Worm (Caenorhabditis elegans) whole organism, L2 larva: ENCODE measurements around the gene K09E9.7.
A peak's percentile ranks its signal among the peaks of the same experiment; 100 is the strongest.

Source experiments
- C34F6.9 ChIP-seq: fragments of 150-350 bp; optimal IDR thresholded peaks from 2 replicates; lab custom pipeline; 2014; ENCODE audit warnings: missing biosample characterization, missing genetic modification characterization
- F13H6.1 ChIP-seq: sonication (generic microtip); optimal IDR thresholded peaks from 2 replicates; lab custom pipeline; 2016; ENCODE audit warnings: missing genetic modification characterization, missing compliant biosample characterization
- ZK546.5 ChIP-seq: sonication (generic microtip); optimal IDR thresholded peaks from 2 replicates; lab custom pipeline; 2017; ENCODE audit warnings: missing biosample characterization, missing genetic modification characterization
- alr-1 ChIP-seq: fragments of 150-350 bp; optimal IDR thresholded peaks from 2 replicates; lab custom pipeline; 2014; ENCODE audit warnings: missing biosample characterization, missing genetic modification characterization
- ama-1 ChIP-seq: fragments of 150-350 bp; optimal IDR thresholded peaks from 2 replicates; lab custom pipeline; 2018; ENCODE audit warnings: inconsistent platforms
- ceh-16 ChIP-seq: fragments of 150-350 bp; optimal IDR thresholded peaks from 2 replicates; lab custom pipeline; 2014; ENCODE audit warnings: missing biosample characterization, missing genetic modification characterization
- ceh-82 ChIP-seq: fragments of 150-350 bp; optimal IDR thresholded peaks from 2 replicates; lab custom pipeline; 2014; ENCODE audit warnings: missing biosample characterization, missing genetic modification characterization
- crh-2 ChIP-seq: sonication (generic microtip); optimal IDR thresholded peaks from 2 replicates; lab custom pipeline; 2017; ENCODE audit warnings: missing biosample characterization, missing genetic modification characterization
- dmd-4 ChIP-seq: sonication (generic microtip); optimal IDR thresholded peaks from 2 replicates; lab custom pipeline; 2017; ENCODE audit warnings: missing biosample characterization, missing genetic modification characterization
- elt-1 ChIP-seq: fragments of 150-350 bp; optimal IDR thresholded peaks from 2 replicates; lab custom pipeline; 2014; ENCODE audit warnings: missing biosample characterization, missing genetic modification characterization
- elt-3 ChIP-seq: sonication (generic microtip); optimal IDR thresholded peaks from 2 replicates; lab custom pipeline; 2017; ENCODE audit warnings: missing biosample characterization, missing genetic modification characterization
- fos-1 ChIP-seq: fragments of 150-350 bp; optimal IDR thresholded peaks from 2 replicates; lab custom pipeline; 2014; ENCODE audit warnings: missing biosample characterization, missing genetic modification characterization
- gmeb-1 ChIP-seq: fragments of 150-350 bp; optimal IDR thresholded peaks from 2 replicates; lab custom pipeline; 2014; ENCODE audit warnings: missing biosample characterization, missing genetic modification characterization
- lin-11 ChIP-seq: fragments of 150-350 bp; sonication (generic microtip); optimal IDR thresholded peaks from 2 replicates; lab custom pipeline; 2014; ENCODE audit warnings: missing biosample characterization, missing genetic modification characterization, inconsistent platforms, mixed read lengths
- lin-13 ChIP-seq: fragments of 150-350 bp; optimal IDR thresholded peaks from 2 replicates; lab custom pipeline; 2014; ENCODE audit warnings: missing biosample characterization, missing genetic modification reagents, missing genetic modification characterization
- lsy-2 ChIP-seq, 2 experiments: fragments of 150-350 bp in 1 of 2; sonication (generic microtip) in 1 of 2; optimal IDR thresholded peaks; 2 replicates each; lab custom pipeline; 2014 to 2017; ENCODE audit warnings: missing biosample characterization in 2 of 2, missing genetic modification characterization in 2 of 2
- mab-5 ChIP-seq: fragments of 150-350 bp; optimal IDR thresholded peaks from 2 replicates; lab custom pipeline; 2014; ENCODE audit warnings: missing biosample characterization, missing genetic modification characterization
- mbf-1 ChIP-seq: sonication (generic microtip); optimal IDR thresholded peaks from 2 replicates; lab custom pipeline; 2017; ENCODE audit warnings: missing biosample characterization, missing genetic modification characterization
- mdl-1 ChIP-seq, 2 experiments: fragments of 150-350 bp in 1 of 2; sonication (generic microtip) in 1 of 2; optimal IDR thresholded peaks; 2 replicates each; lab custom pipeline; 2017; ENCODE audit warnings: missing biosample characterization in 2 of 2, missing genetic modification characterization in 2 of 2
- nhr-11 ChIP-seq: fragments of 150-350 bp; optimal IDR thresholded peaks from 2 replicates; lab custom pipeline; 2014; ENCODE audit warnings: missing biosample characterization, missing genetic modification characterization
- nhr-129 ChIP-seq: fragments of 150-350 bp; optimal IDR thresholded peaks from 2 replicates; lab custom pipeline; 2014; ENCODE audit warnings: missing biosample characterization, missing genetic modification characterization
- nhr-23 ChIP-seq: fragments of 150-350 bp; optimal IDR thresholded peaks from 2 replicates; lab custom pipeline; 2014; ENCODE audit warnings: missing biosample characterization, missing genetic modification reagents, missing genetic modification characterization
- nhr-237 ChIP-seq: fragments of 150-350 bp; optimal IDR thresholded peaks from 2 replicates; lab custom pipeline; 2014; ENCODE audit warnings: missing biosample characterization, missing genetic modification characterization
- nhr-25 ChIP-seq: fragments of 150-350 bp; sonication (generic microtip); optimal IDR thresholded peaks from 3 replicates; lab custom pipeline; 2014; ENCODE audit warnings: missing biosample characterization, missing genetic modification characterization
- nhr-6 ChIP-seq: fragments of 150-350 bp; optimal IDR thresholded peaks from 2 replicates; lab custom pipeline; 2014; ENCODE audit warnings: missing biosample characterization, missing genetic modification characterization
- nhr-77 ChIP-seq: fragments of 150-350 bp; optimal IDR thresholded peaks from 2 replicates; lab custom pipeline; 2014; ENCODE audit warnings: missing biosample characterization, missing genetic modification characterization
- peb-1 ChIP-seq: fragments of 150-350 bp; optimal IDR thresholded peaks from 2 replicates; lab custom pipeline; 2014; ENCODE audit warnings: missing biosample characterization, missing genetic modification characterization
- sem-4 ChIP-seq: fragments of 150-350 bp; optimal IDR thresholded peaks from 2 replicates; lab custom pipeline; 2014; ENCODE audit warnings: missing biosample characterization, missing genetic modification reagents, missing genetic modification characterization
- skn-1 ChIP-seq: sonication (generic microtip); optimal IDR thresholded peaks from 2 replicates; lab custom pipeline; 2017; ENCODE audit warnings: missing biosample characterization, missing genetic modification characterization
- sma-3 ChIP-seq: sonication (generic microtip); optimal IDR thresholded peaks from 2 replicates; lab custom pipeline; 2016; ENCODE audit warnings: missing genetic modification reagents, missing genetic modification characterization, missing compliant biosample characterization
- sma-9 ChIP-seq, 2 experiments: fragments of 150-350 bp in 1 of 2; sonication (generic microtip) in 1 of 2; optimal IDR thresholded peaks; 2 replicates each; lab custom pipeline; 2014 to 2016; ENCODE audit warnings: missing genetic modification characterization in 2 of 2, mild to moderate bottlenecking in 1 of 2, missing biosample characterization in 1 of 2, missing compliant biosample characterization in 1 of 2, missing genetic modification reagents in 1 of 2, moderate library complexity in 1 of 2
- unc-39 ChIP-seq: fragments of 150-350 bp; optimal IDR thresholded peaks from 2 replicates; lab custom pipeline; 2014; ENCODE audit warnings: missing biosample characterization, missing genetic modification characterization
- unc-55 ChIP-seq: fragments of 150-350 bp; sonication (generic microtip); optimal IDR thresholded peaks from 3 replicates; lab custom pipeline; 2014; ENCODE audit warnings: missing biosample characterization, missing genetic modification reagents, missing genetic modification characterization
- zag-1 ChIP-seq: fragments of 150-350 bp; optimal IDR thresholded peaks from 2 replicates; lab custom pipeline; 2014; ENCODE audit warnings: missing biosample characterization, missing genetic modification characterization
- ztf-11 ChIP-seq: sonication (generic microtip); optimal IDR thresholded peaks from 2 replicates; lab custom pipeline; 2017; ENCODE audit warnings: missing biosample characterization, missing genetic modification characterization
- ztf-4 ChIP-seq: fragments of 150-350 bp; optimal IDR thresholded peaks from 2 replicates; lab custom pipeline; 2014; ENCODE audit warnings: missing biosample characterization, missing genetic modification characterization

Gene K09E9.7

ce11 chrX:15597077-15597476, 43.6 kb upstream of the K09E9.7 start, which contains the start of gene K09A9.8:
Gene K09A9.8 (minus strand): TSS chrX:15597177.
- TF ChIP-seq elt-1 (tag; lab: Kevin White, UChicago) (no peak), nhr-25 (no peak), nhr-11 (no peak), sma-3 (GFP tag; lab: Kevin White, UChicago) (no peak), ZK546.5 (no peak), ama-1 (no peak), mbf-1 (tag; lab: Kevin White, UChicago) (no peak), C34F6.9 (no peak)

ce11 chrX:15598661-15599384, 41.9 kb upstream of the K09E9.7 start:
- TF ChIP-seq fos-1 (tag; lab: Kevin White, UChicago): peak; percentile 29
- TF ChIP-seq crh-2 (tag; lab: Kevin White, UChicago): peak; percentile 48
- no peak for TF ChIP-seq ztf-4
- peak; percentile 70 for TF ChIP-seq sma-9 (GFP tag; optimal IDR thresholded peaks at IDR 0.05; lab: Kevin White, UChicago)
- no peak for TF ChIP-seq sma-9 (tag; optimal IDR thresholded peaks at IDR 0.05; lab: Kevin White, UChicago)
- TF ChIP-seq, all 48 proteins: peak for 3

DNA sequence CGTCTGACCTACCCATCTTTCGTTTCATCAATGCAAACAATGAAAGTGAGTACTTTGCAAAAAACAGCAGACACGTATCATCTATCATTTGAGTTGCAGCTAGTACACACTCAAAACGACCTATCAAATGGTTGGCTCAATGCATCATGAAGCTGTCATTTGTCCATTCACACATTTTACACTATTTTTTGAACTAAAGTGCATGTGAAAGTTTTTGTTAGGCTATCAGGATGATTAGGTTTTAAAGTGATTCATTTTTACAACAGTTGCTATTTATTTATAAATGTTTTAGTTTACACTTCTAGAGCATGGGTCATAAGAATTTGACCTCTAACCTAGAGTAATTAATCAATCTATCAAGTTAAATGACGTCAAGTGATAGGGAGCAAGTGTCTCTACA, 40.8 kb upstream of the K09E9.7 start:
- peak; percentile 31 for TF ChIP-seq sma-9 (GFP tag; optimal IDR thresholded peaks at IDR 0.05; lab: Kevin White, UChicago)
- TF ChIP-seq sma-9 (tag; optimal IDR thresholded peaks at IDR 0.05; lab: Kevin White, UChicago): no peak
- peak; percentile 56 for TF ChIP-seq nhr-129 (tag; lab: Kevin White, UChicago)
- no peak for TF ChIP-seq unc-39 (tag; lab: Kevin White, UChicago)
- TF ChIP-seq lin-13 (GFP tag; lab: Kevin White, UChicago): no peak

- TF ChIP-seq unc-55 (GFP tag; lab: Kevin White, UChicago) (peak; percentile 52), nhr-77 (tag; lab: Kevin White, UChicago) (no peak), lsy-2 (tag; optimal IDR thresholded peaks at IDR 0.05; lab: Kevin White, UChicago) (peak in 1 of 2 experiments; percentile 44), nhr-129 (tag; lab: Kevin White, UChicago) (peak; percentile 36), lin-11 (peak; percentile 67), mdl-1 (tag; optimal IDR thresholded peaks at IDR 0.05; lab: Kevin White, UChicago) (peak in 1 of 2 experiments; percentile 46), C34F6.9 (peak; percentile 44), sem-4 (peak; percentile 36), sma-9 (GFP tag; optimal IDR thresholded peaks at IDR 0.05; lab: Kevin White, UChicago) (peak; percentile 59), sma-9 (tag; optimal IDR thresholded peaks at IDR 0.05; lab: Kevin White, UChicago) (no peak), crh-2 (tag; lab: Kevin White, UChicago) (peak; percentile 40), skn-1 (tag; lab: Kevin White, UChicago) (no peak), ztf-4 (no peak), lin-13 (GFP tag; lab: Kevin White, UChicago) (peak; percentile 32), mab-5 (tag; lab: Kevin White, UChicago) (peak; percentile 5), ceh-82 (tag; lab: Kevin White, UChicago) (no peak)
These were observed 40.1 kb upstream of the K09E9.7 start, which contains the start of gene ent-2 for ce11 chrX:15600512-15601117. Gene ent-2 (plus strand): TSS chrX:15601067.

ce11 chrX:15604236-15604635, 36.5 kb upstream of the K09E9.7 start:
- TF ChIP-seq dmd-4 (tag; lab: Kevin White, UChicago): no peak
- no peak for TF ChIP-seq skn-1 (tag; lab: Kevin White, UChicago)
- no peak for TF ChIP-seq fos-1 (tag; lab: Kevin White, UChicago)
- peak; percentile 0 for TF ChIP-seq sma-9 (GFP tag; optimal IDR thresholded peaks at IDR 0.05; lab: Kevin White, UChicago)
- TF ChIP-seq sma-9 (tag; optimal IDR thresholded peaks at IDR 0.05; lab: Kevin White, UChicago): no peak
- no peak for TF ChIP-seq mbf-1 (tag; lab: Kevin White, UChicago)
- no peak for TF ChIP-seq lin-13 (GFP tag; lab: Kevin White, UChicago)
- TF ChIP-seq ceh-16 (tag; lab: Kevin White, UChicago): no peak

DNA sequence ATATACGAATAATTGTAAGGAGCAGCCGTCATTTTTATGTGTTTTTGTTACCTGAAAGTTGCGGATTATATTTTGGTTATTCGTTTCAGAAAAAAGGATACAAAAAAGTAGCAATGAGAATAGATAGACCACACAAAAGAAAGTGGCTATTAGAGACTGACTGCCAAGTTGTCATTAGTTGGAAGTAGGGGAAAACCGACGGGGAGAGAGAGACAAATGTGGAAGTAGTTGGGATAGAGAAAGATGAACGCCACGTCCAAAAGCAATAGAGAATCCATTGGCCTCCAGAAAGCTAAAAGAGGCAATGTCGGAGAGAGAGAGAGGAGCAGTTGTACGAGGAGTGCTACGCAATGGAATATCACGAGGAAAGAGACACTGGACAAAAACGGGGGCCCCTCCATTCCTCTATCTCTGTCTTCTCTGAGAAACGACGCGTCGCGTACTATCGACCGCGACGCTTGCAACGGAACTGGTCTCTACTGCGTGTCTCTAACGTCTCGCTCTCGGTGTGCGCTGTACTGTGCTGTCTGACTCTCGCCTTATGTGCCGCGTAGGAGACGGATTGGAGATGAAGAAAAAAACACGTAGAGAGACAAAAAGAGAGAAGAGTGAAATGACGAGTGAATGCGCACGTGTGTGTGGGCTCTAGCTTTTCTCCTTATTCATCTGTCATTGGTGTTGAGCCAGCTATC, 34.0 kb upstream of the K09E9.7 start, which contains the start of gene rab-14:
TSS of gene rab-14 (minus strand) at position 51 of the 692 bp plus-strand sequence.
- peak; percentile 34 for TF ChIP-seq sma-3 (GFP tag; lab: Kevin White, UChicago)
- peak; percentile 59 to 94 for TF ChIP-seq mdl-1 (tag; optimal IDR thresholded peaks at IDR 0.05; lab: Kevin White, UChicago)
- no peak for TF ChIP-seq ZK546.5
- TF ChIP-seq nhr-129 (tag; lab: Kevin White, UChicago): peak; percentile 89
- TF ChIP-seq elt-3: no peak
- TF ChIP-seq peb-1 (tag; lab: Kevin White, UChicago): no peak
- TF ChIP-seq gmeb-1 (tag; lab: Kevin White, UChicago): peak; percentile 51
- TF ChIP-seq nhr-23 (tag; lab: Kevin White, UChicago): no peak
- TF ChIP-seq skn-1 (tag; lab: Kevin White, UChicago): no peak
- TF ChIP-seq nhr-11: no peak
- no peak for TF ChIP-seq nhr-6 (tag; lab: Kevin White, UChicago)
- TF ChIP-seq alr-1: no peak
- TF ChIP-seq nhr-25: peak; percentile 52
- TF ChIP-seq ama-1: no peak
- TF ChIP-seq ztf-4: peak; percentile 70
- no peak for TF ChIP-seq ztf-11
- no peak for TF ChIP-seq nhr-237
- peak; percentile 80 for TF ChIP-seq F13H6.1 (tag; lab: Kevin White, UChicago)
- TF ChIP-seq mbf-1 (tag; lab: Kevin White, UChicago): no peak
- peak; percentile 66 for TF ChIP-seq lin-13 (GFP tag; lab: Kevin White, UChicago)
- TF ChIP-seq crh-2 (tag; lab: Kevin White, UChicago): peak; percentile 76
- TF ChIP-seq zag-1 (tag; lab: Kevin White, UChicago): peak; percentile 84
- no peak for TF ChIP-seq nhr-77 (tag; lab: Kevin White, UChicago)
